Worm (Caenorhabditis elegans): ENCODE results near the gene F28E10.4.
A peak's percentile ranks its signal among the peaks of the same experiment; 100 is the strongest.

The F28E10.4 gene

ce11 chrIV:4574051-4574450, 6.8 kb upstream of the F28E10.4 start:
- no peak for TF ChIP-seq nfya-2 (GFP tag; IDR thresholded peaks at IDR 0.05)
- TF ChIP-seq ztf-28 (GFP tag; IDR thresholded peaks at IDR 0.05): no peak
- TF ChIP-seq lin-54 (GFP tag; optimal IDR thresholded peaks at IDR 0.05): no peak
- TF ChIP-seq dox-1 (GFP tag; IDR thresholded peaks at IDR 0.05): no peak
- TF ChIP-seq F23B12.7 (tag; optimal IDR thresholded peaks at IDR 0.05; ENCODE audit: insufficient read depth): no peak
- TF ChIP-seq attf-6 (GFP tag; IDR thresholded peaks at IDR 0.05): no peak
- TF ChIP-seq ceh-27 (GFP tag; optimal IDR thresholded peaks at IDR 0.05): no peak
- TF ChIP-seq ZK185.1 (tag; optimal IDR thresholded peaks at IDR 0.05; ENCODE audit: poor library complexity, severe bottlenecking): no peak
- TF ChIP-seq nfya-1 (tag; optimal IDR thresholded peaks at IDR 0.05; ENCODE audit: borderline replicate concordance, insufficient read depth): no peak
- no peak for TF ChIP-seq mxl-1 (tag; optimal IDR thresholded peaks at IDR 0.05)
- no peak for TF ChIP-seq lsy-27 (tag; optimal IDR thresholded peaks at IDR 0.05; ENCODE audit: borderline replicate concordance, insufficient read depth)
- no peak for TF ChIP-seq tbp1 (GFP tag; optimal IDR thresholded peaks at IDR 0.05)

ce11 chrIV:4570599-4570998, 3.4 kb upstream of the F28E10.4 start:
- peak; percentile 21; the same call in 1 of the 2 replicates for TF ChIP-seq egrh-3 (GFP tag; IDR thresholded peaks at IDR 0.05)
- TF ChIP-seq zfh-2 (GFP tag; conservative IDR thresholded peaks at IDR 0.05): peak; percentile 72
- TF ChIP-seq xnd-1 (tag; optimal IDR thresholded peaks at IDR 0.05): no peak

- no peak for TF ChIP-seq pha-4 (tag; optimal IDR thresholded peaks at IDR 0.05)
- TF ChIP-seq die-1 (tag; optimal IDR thresholded peaks at IDR 0.05): no peak
- TF ChIP-seq B0336.3 (GFP tag; IDR thresholded peaks at IDR 0.05): no peak
- TF ChIP-seq F49E8.2 (tag; optimal IDR thresholded peaks at IDR 0.05; ENCODE audit: insufficient read depth): no peak
- peak; percentile 4 for TF ChIP-seq ceh-27 (GFP tag; optimal IDR thresholded peaks at IDR 0.05)
- no peak for TF ChIP-seq somi-1 (GFP tag; optimal IDR thresholded peaks at IDR 0.05)
- TF ChIP-seq him-1 (tag; optimal IDR thresholded peaks at IDR 0.05): no peak
Observed at ce11 chrIV:4568402-4568891, 1.2 kb upstream of the F28E10.4 start, which contains the start of gene F28E10.1. F28E10.1 (plus strand) TSS chrIV:4568841.

ce11 chrIV:4565882-4566281, 1.4 kb downstream of the F28E10.4 start:
- TF ChIP-seq let-607 (tag; optimal IDR thresholded peaks at IDR 0.05) (no peak), sea-2 (GFP tag; IDR thresholded peaks at IDR 0.05) (no peak), Y95B8A.8 (GFP tag; IDR thresholded peaks at IDR 0.05) (no peak), hlh-12 (tag; optimal IDR thresholded peaks at IDR 0.05) (no peak), nhr-120 (GFP tag; IDR thresholded peaks at IDR 0.05) (no peak), ceh-58 (GFP tag; IDR thresholded peaks at IDR 0.05) (no peak), nhr-90 (tag; optimal IDR thresholded peaks at IDR 0.05) (no peak), B0261.1 (tag; optimal IDR thresholded peaks at IDR 0.05) (no peak), Y67H2A.10 (GFP tag; conservative IDR thresholded peaks at IDR 0.05) (no peak), D2030.7 (GFP tag; IDR thresholded peaks at IDR 0.05) (no peak), ekl-4 (GFP tag; IDR thresholded peaks at IDR 0.05) (no peak)

- TF ChIP-seq somi-1 (GFP tag; optimal IDR thresholded peaks at IDR 0.05) (no peak), repo-1 (tag; optimal IDR thresholded peaks at IDR 0.05) (no peak), nhr-80 (tag; optimal IDR thresholded peaks at IDR 0.05) (no peak), die-1 (tag; optimal IDR thresholded peaks at IDR 0.05) (no peak), cebp-1 (GFP tag; IDR thresholded peaks at IDR 0.05) (no peak), cebp-1 (tag; optimal IDR thresholded peaks at IDR 0.05) (no peak), dox-1 (GFP tag; IDR thresholded peaks at IDR 0.05) (no peak), madf-6 (GFP tag; IDR thresholded peaks at IDR 0.05) (no peak), fkh-3 (tag; optimal IDR thresholded peaks at IDR 0.05) (no peak), unc-130 (GFP tag; optimal IDR thresholded peaks at IDR 0.05) (no peak), Y53F4B.3 (GFP tag; IDR thresholded peaks at IDR 0.05) (no peak), C06A6.2 (GFP tag; conservative IDR thresholded peaks at IDR 0.05) (no peak), hsf-1 (GFP tag; IDR thresholded peaks at IDR 0.05) (no peak), dpl-1 (GFP tag; optimal IDR thresholded peaks at IDR 0.05) (no peak), pha-4 (tag; optimal IDR thresholded peaks at IDR 0.05) (no peak), K11D2.4 (GFP tag; IDR thresholded peaks at IDR 0.05) (no peak)
Observed at ce11 chrIV:4564541-4564940, 2.7 kb downstream of the F28E10.4 start.

All from whole organism, young adult.